Fruit fly (Drosophila melanogaster) whole organism, pupa: ENCODE results near the gene CG3337.

Experiments used
- CG17806 ChIP-seq: fragments of 200-800 bp; sonication (Bioruptor generic); optimal IDR thresholded peaks from 2 replicates; lab custom pipeline; 2018; ENCODE audit warnings: missing biosample characterization, mild to moderate bottlenecking, missing genetic modification characterization, moderate library complexity
- CG32121 ChIP-seq: fragments of 200-800 bp; sonication (Bioruptor generic); IDR thresholded peaks from 2 replicates; pipeline ENCODE4 v1.3.6; 2022; ENCODE audit warnings: missing biosample characterization, missing genetic modification characterization
- CG4496 ChIP-seq: fragments of 200-800 bp; sonication (Bioruptor generic); IDR thresholded peaks from 3 replicates; pipeline ENCODE4 v1.3.6; 2022; ENCODE audit warnings: missing biosample characterization, missing genetic modification characterization
- CG9948 ChIP-seq: fragments of 200-800 bp; sonication (Bioruptor generic); optimal IDR thresholded peaks from 2 replicates; lab custom pipeline; 2018; ENCODE audit warnings: missing biosample characterization, mild to moderate bottlenecking, missing genetic modification characterization, moderate library complexity
- EcR ChIP-seq: fragments of 200-800 bp; sonication (Bioruptor generic); optimal IDR thresholded peaks from 3 replicates; lab custom pipeline; 2019; ENCODE audit warnings: missing biosample characterization, missing genetic modification characterization, mild to moderate bottlenecking, moderate library complexity, missing genetic modification reagents
- Ets98B ChIP-seq: fragments of 200-800 bp; sonication (Bioruptor generic); IDR thresholded peaks from 2 replicates; pipeline ENCODE4 v1.3.6; 2022; ENCODE audit warnings: missing biosample characterization, missing genetic modification characterization
- Pif1A ChIP-seq: fragments of 200-800 bp; sonication (Bioruptor generic); optimal IDR thresholded peaks from 3 replicates; lab custom pipeline; 2016; ENCODE audit warnings: missing biosample characterization, missing genetic modification characterization
- Snoo ChIP-seq: fragments of 200-800 bp; sonication (Bioruptor generic); optimal IDR thresholded peaks from 3 replicates; lab custom pipeline; 2017; ENCODE audit warnings: missing biosample characterization, mild to moderate bottlenecking, missing genetic modification characterization, inconsistent platforms
- fd96Ca ChIP-seq: fragments of 200-800 bp; sonication (Bioruptor generic); IDR thresholded peaks from 3 replicates; pipeline ENCODE4 v1.3.6; 2022; ENCODE audit warnings: missing biosample characterization, missing genetic modification characterization
- gl ChIP-seq: fragments of 200-800 bp; sonication (Bioruptor generic); optimal IDR thresholded peaks from 2 replicates; lab custom pipeline; 2018; ENCODE audit warnings: missing biosample characterization, mild to moderate bottlenecking, missing genetic modification characterization
- rn ChIP-seq: fragments of 200-800 bp; sonication (Bioruptor generic); IDR thresholded peaks from 2 replicates; pipeline ENCODE4 v1.3.6; 2022; ENCODE audit warnings: missing biosample characterization, missing genetic modification characterization

- TF ChIP-seq CG9948 (no peak), fd96Ca (GFP tag; lab: Robert Waterston, UW) (no peak), Ets98B (no peak), CG4496 (GFP tag; lab: Robert Waterston, UW) (no peak), EcR (GFP tag; lab: Kevin White, UChicago) (peak; percentile 18), gl (tag; lab: Kevin White, UChicago) (no peak), Pif1A (GFP tag; lab: Kevin White, UChicago) (no peak), Snoo (tag; lab: Kevin White, UChicago) (no peak), rn (GFP tag; lab: Robert Waterston, UW) (no peak), CG17806 (no peak), CG32121 (GFP tag; lab: Robert Waterston, UW) (no peak)
Observed at dm6 chr3R:21252478-21252877, 29.1 kb upstream of the CG3337 start.
